Fruit fly (Drosophila melanogaster): ENCODE results near the gene CG34244.
A peak's percentile ranks its signal among the peaks of the same experiment; 100 is the strongest.

Gene CG34244

dm6 chr3L:14239325-14239724 is 3.6 kb upstream of the CG34244 start (continued):
- TF ChIP-seq dac (GFP tag; optimal IDR thresholded peaks at IDR 0.05) (peak; percentile 15), CG34406 (GFP tag; optimal IDR thresholded peaks at IDR 0.05) (peak; percentile 42), Smox (GFP tag; optimal IDR thresholded peaks at IDR 0.05) (peak; percentile 67), CG32006 (GFP tag; optimal IDR thresholded peaks at IDR 0.05) (peak; percentile 81), CG6854 (GFP tag; optimal IDR thresholded peaks at IDR 0.05) (peak; percentile 28), Lpt (GFP tag; optimal IDR thresholded peaks at IDR 0.05) (peak; percentile 42), Hr39 (GFP tag; optimal IDR thresholded peaks at IDR 0.05) (peak; percentile 38), CG6163 (GFP tag; IDR thresholded peaks at IDR 0.05) (peak; percentile 82), OdsH (GFP tag; optimal IDR thresholded peaks at IDR 0.05) (peak; percentile 64), Eip93F (GFP tag; optimal IDR thresholded peaks at IDR 0.05) (no peak), Hr4 (GFP tag; optimal IDR thresholded peaks at IDR 0.05) (peak; percentile 69), Sox14 (GFP tag; optimal IDR thresholded peaks at IDR 0.05) (peak; percentile 55), spab (GFP tag; optimal IDR thresholded peaks at IDR 0.05) (peak; percentile 53), achi (GFP tag; optimal IDR thresholded peaks at IDR 0.05) (peak; percentile 66), CG3919 (GFP tag; optimal IDR thresholded peaks at IDR 0.05) (peak; percentile 66), CG11294 (GFP tag; IDR thresholded peaks at IDR 0.05) (no peak), cyc (GFP tag; optimal IDR thresholded peaks at IDR 0.05) (peak; percentile 54), CG4318 (GFP tag; optimal IDR thresholded peaks at IDR 0.05) (peak; percentile 58), net (GFP tag; optimal IDR thresholded peaks at IDR 0.05) (peak; percentile 50), eg (GFP tag; IDR thresholded peaks at IDR 0.05) (peak; percentile 57; the same call in 2 of the 3 replicates)

dm6 chr3L:14236335-14236734 is 594 bp upstream of the CG34244 start, which contains the start of gene CG7906:
CG7906 (plus strand) TSS chr3L:14236635.
- TF ChIP-seq Met (GFP tag; optimal IDR thresholded peaks at IDR 0.05) (no peak), CG16779 (tag; optimal IDR thresholded peaks at IDR 0.05) (no peak), pdm3 (GFP tag; optimal IDR thresholded peaks at IDR 0.05) (no peak), CG11762 (GFP tag; optimal IDR thresholded peaks at IDR 0.05; ENCODE audit: insufficient read depth) (no peak), CG8632 (GFP tag; optimal IDR thresholded peaks at IDR 0.05) (no peak), CG6854 (GFP tag; optimal IDR thresholded peaks at IDR 0.05) (no peak), topi (GFP tag; optimal IDR thresholded peaks at IDR 0.05) (no peak)

dm6 chr3L:14233169-14233568 is 2.6 kb downstream of the CG34244 start, which contains the start of gene CG7924:
CG7924 (plus strand) TSS chr3L:14233469.
- peak; percentile 1 for TF ChIP-seq svp (GFP tag)
- TF ChIP-seq cyc (GFP tag; optimal IDR thresholded peaks at IDR 0.05) = no peak
- peak; percentile 35 for TF ChIP-seq vri (GFP tag; optimal IDR thresholded peaks at IDR 0.05)
- no peak for TF ChIP-seq ss (GFP tag; optimal IDR thresholded peaks at IDR 0.05)

- TF ChIP-seq net (GFP tag; optimal IDR thresholded peaks at IDR 0.05) (peak; percentile 4), CG6276 (GFP tag; optimal IDR thresholded peaks at IDR 0.05) (peak; percentile 33), CG16779 (tag; optimal IDR thresholded peaks at IDR 0.05) (peak; percentile 5), CG8119 (GFP tag; IDR thresholded peaks at IDR 0.05) (peak; percentile 21; the same call in 2 of the 3 replicates), CG15336 (GFP tag; IDR thresholded peaks at IDR 0.05) (peak; percentile 57), eg (GFP tag; IDR thresholded peaks at IDR 0.05) (peak; percentile 65; the same call in 2 of the 3 replicates), Hr4 (GFP tag; optimal IDR thresholded peaks at IDR 0.05) (peak; percentile 12), CG10631 (GFP tag; optimal IDR thresholded peaks at IDR 0.05) (no peak), CG32006 (GFP tag; optimal IDR thresholded peaks at IDR 0.05) (peak; percentile 36), CG11762 (GFP tag; optimal IDR thresholded peaks at IDR 0.05; ENCODE audit: insufficient read depth) (no peak)
Measured at dm6 chr3L:14229481-14229880, 6.3 kb downstream of the CG34244 start.

dm6 chr3L:14229069-14229468 is 6.7 kb downstream of the CG34244 start:
- TF ChIP-seq fkh (GFP tag; optimal IDR thresholded peaks at IDR 0.05) (no peak), CG7368 (GFP tag; optimal IDR thresholded peaks at IDR 0.05) (no peak), salr (GFP tag; optimal IDR thresholded peaks at IDR 0.05) (no peak), Eip78C (GFP tag) (peak; percentile 72), fd59A (GFP tag; optimal IDR thresholded peaks at IDR 0.05) (no peak), pdm3 (GFP tag; optimal IDR thresholded peaks at IDR 0.05) (no peak), Lpt (GFP tag; optimal IDR thresholded peaks at IDR 0.05) (no peak), Blimp-1 (GFP tag; optimal IDR thresholded peaks at IDR 0.05) (no peak), CG6163 (GFP tag; IDR thresholded peaks at IDR 0.05) (0 out of 3 replicates have a peak, but pooled peaks have one; percentile 50), CG9139 (GFP tag; optimal IDR thresholded peaks at IDR 0.05) (no peak), CG11294 (GFP tag; IDR thresholded peaks at IDR 0.05) (0 out of 2 replicates have a peak, but pooled peaks have one; percentile 44), CG6808 (GFP tag; optimal IDR thresholded peaks at IDR 0.05) (peak; percentile 13), svp (GFP tag) (peak; percentile 85), Eip93F (GFP tag; optimal IDR thresholded peaks at IDR 0.05) (no peak), CG31627 (GFP tag; optimal IDR thresholded peaks at IDR 0.05) (no peak), CG10669 (GFP tag; optimal IDR thresholded peaks at IDR 0.05) (no peak), Eip75B (GFP tag; optimal IDR thresholded peaks at IDR 0.05) (no peak)

Data from whole organism, prepupa.